Fruit fly (Drosophila melanogaster): ENCODE results near the gene CG14805.

DNA sequence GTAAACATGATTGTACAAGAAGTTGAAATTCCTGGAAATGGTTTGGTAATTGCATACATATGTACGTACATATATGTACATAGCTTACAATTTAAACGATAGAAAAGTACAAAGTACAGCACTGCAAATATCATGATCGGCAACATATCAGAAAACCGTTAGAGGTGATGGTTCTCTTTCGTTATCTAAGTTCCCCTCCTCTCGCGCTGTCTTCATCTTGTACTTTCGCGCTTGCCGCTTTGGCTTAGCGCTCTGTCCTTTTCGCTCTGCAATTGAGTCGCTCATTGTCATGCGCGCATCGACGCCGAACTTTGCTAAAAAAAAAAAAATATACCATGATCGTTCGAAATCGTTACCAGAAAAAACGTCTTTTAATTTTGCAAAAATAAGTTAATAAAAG lies 26.9 kb downstream of the CG14805 start:
- TF ChIP-seq CG8478 (optimal IDR thresholded peaks at IDR 0.05) (no peak), CTCF (optimal IDR thresholded peaks at IDR 0.05) (no peak)
